Fruit fly (Drosophila melanogaster) whole organism, adult: Measurements from ENCODE around the gene CG14995.

Experiments
- CG1620 ChIP-seq: fragments of 200-800 bp; sonication (Bioruptor generic); optimal IDR thresholded peaks from 2 replicates; lab custom pipeline; 2016; ENCODE audit warnings: missing biosample characterization, missing genetic modification characterization
- CG33017 ChIP-seq: fragments of 200-800 bp; sonication (Bioruptor generic); optimal IDR thresholded peaks from 2 replicates; lab custom pipeline; 2018; ENCODE audit warnings: missing biosample characterization, mild to moderate bottlenecking, missing genetic modification characterization, moderate library complexity
- Clk ChIP-seq: fragments of 200-800 bp; sonication (Bioruptor generic); optimal IDR thresholded peaks from 2 replicates; lab custom pipeline; 2017; ENCODE audit warnings: missing biosample characterization, missing genetic modification characterization
- cic ChIP-seq: fragments of 200-800 bp; sonication (Bioruptor generic); optimal IDR thresholded peaks from 2 replicates; lab custom pipeline; 2017; ENCODE audit warnings: missing biosample characterization, mild to moderate bottlenecking, missing genetic modification characterization, moderate library complexity
- pad ChIP-seq: fragments of 200-800 bp; sonication (Bioruptor generic); optimal IDR thresholded peaks from 3 replicates; lab custom pipeline; 2017; ENCODE audit warnings: missing biosample characterization, missing genetic modification characterization, mild to moderate bottlenecking, moderate library complexity, missing genetic modification reagents
- toe ChIP-seq: fragments of 200-800 bp; sonication (Bioruptor generic); optimal IDR thresholded peaks from 2 replicates; lab custom pipeline; 2016; ENCODE audit warnings: missing biosample characterization, missing genetic modification characterization

DNA sequence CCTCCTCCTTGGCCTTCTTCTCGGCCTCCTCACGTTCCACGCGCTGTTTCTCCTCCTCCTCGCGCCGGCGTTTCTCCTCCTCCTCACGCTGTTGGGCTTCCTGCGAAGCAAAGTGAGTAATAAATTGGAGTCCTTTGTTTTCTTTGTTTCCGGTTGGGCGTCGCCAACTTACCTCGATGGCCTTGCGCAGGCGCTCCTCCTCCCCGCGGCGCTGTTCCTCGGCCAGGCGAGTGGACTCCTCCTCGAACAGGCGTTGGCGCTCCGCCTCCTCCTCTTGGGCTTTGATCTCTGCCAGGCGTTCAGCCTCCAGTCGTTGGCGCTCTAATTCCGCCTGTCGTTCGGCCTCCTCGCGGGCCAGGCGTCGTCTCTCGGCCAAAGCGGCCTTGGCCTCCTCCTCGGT, 22.7 kb upstream of the CG14995 start:
- TF ChIP-seq CG33017 (no peak), Clk (GFP tag; lab: Kevin White, UChicago) (no peak), toe (no peak), CG1620 (no peak), cic (GFP tag; lab: Kevin White, UChicago) (no peak), pad (GFP tag; lab: Kevin White, UChicago) (no peak)
